Worm (Caenorhabditis elegans): ENCODE results near the gene ife-1.

The ife-1 gene

ce11 chrIII:13343562-13344139 is 434 bp downstream of the ife-1 start (continued):
- TF ChIP-seq B0336.3 (GFP tag; IDR thresholded peaks at IDR 0.05), result peak; percentile 60
- TF ChIP-seq him-1 (tag; optimal IDR thresholded peaks at IDR 0.05), result no peak
- peak; percentile 35 for TF ChIP-seq T26A5.8 (tag; optimal IDR thresholded peaks at IDR 0.05)
- TF ChIP-seq Y53F4B.3 (GFP tag; IDR thresholded peaks at IDR 0.05), result no peak
- peak; percentile 34 for TF ChIP-seq athp-1 (tag; optimal IDR thresholded peaks at IDR 0.05)
- no peak for TF ChIP-seq fkh-3 (tag; optimal IDR thresholded peaks at IDR 0.05)
- TF ChIP-seq hrde-1 (tag; optimal IDR thresholded peaks at IDR 0.05; ENCODE audit: borderline replicate concordance), result peak; percentile 26

- TF ChIP-seq hmg-1.2 (GFP tag; IDR thresholded peaks at IDR 0.05), result peak; percentile 26; the same call in 1 of the 2 replicates
- peak; percentile 54 for TF ChIP-seq efl-1 (GFP tag; optimal IDR thresholded peaks at IDR 0.05)
- TF ChIP-seq lag-1 (GFP tag; IDR thresholded peaks at IDR 0.05), result no peak
- TF ChIP-seq snpc-4 (GFP tag; optimal IDR thresholded peaks at IDR 0.05), result no peak
- peak in 2 of 4 experiments; percentile 13 to 18 for TF ChIP-seq snpc-4 (tag; optimal IDR thresholded peaks at IDR 0.05)
- peak; percentile 41 for TF ChIP-seq snpc-3.4 (tag; optimal IDR thresholded peaks at IDR 0.05)
- TF ChIP-seq cebp-2 (GFP tag; IDR thresholded peaks at IDR 0.05), result 0 out of 2 replicates have a peak, but pooled peaks have one; percentile 18
- no peak for TF ChIP-seq ZK185.1 (tag; optimal IDR thresholded peaks at IDR 0.05; ENCODE audit: poor library complexity, severe bottlenecking)
- TF ChIP-seq cebp-1 (GFP tag; IDR thresholded peaks at IDR 0.05), result no peak
- TF ChIP-seq cebp-1 (tag; optimal IDR thresholded peaks at IDR 0.05), result peak; percentile 15
- no peak for TF ChIP-seq B0019.2 (GFP tag; conservative IDR thresholded peaks at IDR 0.05)
- TF ChIP-seq lin-40 (tag; optimal IDR thresholded peaks at IDR 0.05), result peak; percentile 12
- peak; percentile 9; the same call in 1 of the 2 replicates for TF ChIP-seq pbrm-1 (GFP tag; IDR thresholded peaks at IDR 0.05)
- peak; percentile 35 for TF ChIP-seq attf-5 (GFP tag; optimal IDR thresholded peaks at IDR 0.05)
- peak; percentile 37 for TF ChIP-seq nhr-80 (tag; optimal IDR thresholded peaks at IDR 0.05)
- no peak for TF ChIP-seq ztf-26 (tag; optimal IDR thresholded peaks at IDR 0.05)
- TF ChIP-seq ztf-18 (tag; optimal IDR thresholded peaks at IDR 0.05), result peak; percentile 30
- peak; percentile 61; the same call in 1 of the 2 replicates for TF ChIP-seq madf-6 (GFP tag; IDR thresholded peaks at IDR 0.05)
- TF ChIP-seq lsl-1 (GFP tag; optimal IDR thresholded peaks at IDR 0.05), result peak; percentile 24
- TF ChIP-seq ceh-27 (GFP tag; optimal IDR thresholded peaks at IDR 0.05), result no peak
- TF ChIP-seq F49E8.2 (tag; optimal IDR thresholded peaks at IDR 0.05; ENCODE audit: insufficient read depth), result peak; percentile 24
- TF ChIP-seq C06A6.2 (GFP tag; conservative IDR thresholded peaks at IDR 0.05), result no peak
- 0 out of 2 replicates have a peak, but pooled peaks have one; percentile 7 for TF ChIP-seq ceh-40 (GFP tag; IDR thresholded peaks at IDR 0.05)
Measured at ce11 chrIII:13344538-13345136, 1.4 kb downstream of the ife-1 start, which contains the start of gene acaa-2. Gene acaa-2, plus strand, starts transcription at chrIII:13344937.

- TF ChIP-seq cebp-2 (GFP tag; IDR thresholded peaks at IDR 0.05) (no peak), ceh-27 (GFP tag; optimal IDR thresholded peaks at IDR 0.05) (no peak), attf-3 (GFP tag; conservative IDR thresholded peaks at IDR 0.05) (no peak), Y56A3A.18 (GFP tag; IDR thresholded peaks at IDR 0.05) (no peak), nhr-80 (tag; optimal IDR thresholded peaks at IDR 0.05) (no peak), let-526 (GFP tag; IDR thresholded peaks at IDR 0.05) (no peak), ztf-18 (tag; optimal IDR thresholded peaks at IDR 0.05) (no peak), ama-1 (optimal IDR thresholded peaks at IDR 0.05) (no peak), ama-1 (GFP tag; optimal IDR thresholded peaks at IDR 0.05) (no peak), nhr-27 (tag; optimal IDR thresholded peaks at IDR 0.05) (no peak), nfya-1 (tag; optimal IDR thresholded peaks at IDR 0.05; ENCODE audit: borderline replicate concordance, insufficient read depth) (no peak), sptf-2 (GFP tag; optimal IDR thresholded peaks at IDR 0.05) (no peak), F52B5.7 (tag; optimal IDR thresholded peaks at IDR 0.05) (no peak), C06A6.2 (GFP tag; conservative IDR thresholded peaks at IDR 0.05) (no peak), egl-18 (GFP tag; IDR thresholded peaks at IDR 0.05) (no peak), mcd-1 (GFP tag; IDR thresholded peaks at IDR 0.05) (no peak), attf-5 (GFP tag; optimal IDR thresholded peaks at IDR 0.05) (peak; percentile 9), sdz-38 (tag; optimal IDR thresholded peaks at IDR 0.05) (no peak), F10E7.11 (tag; optimal IDR thresholded peaks at IDR 0.05) (no peak), ekl-4 (GFP tag; IDR thresholded peaks at IDR 0.05) (no peak), xnd-1 (tag; optimal IDR thresholded peaks at IDR 0.05) (no peak), ztf-6 (GFP tag; IDR thresholded peaks at IDR 0.05) (no peak)
Measured at ce11 chrIII:13346785-13347184, 3.6 kb downstream of the ife-1 start, which contains the start of gene mtm-6. Gene mtm-6, plus strand, starts transcription at chrIII:13347085.
